Worm (Caenorhabditis elegans) whole organism, L3 larva: ENCODE results near the gene Y39A1C.1.
A peak's percentile ranks its signal among the peaks of the same experiment; 100 is the strongest.

ENCODE experiments used
- ZK546.5 ChIP-seq: sonication (generic microtip); optimal IDR thresholded peaks from 2 replicates; lab custom pipeline; 2017; ENCODE audit warnings: missing biosample characterization, missing genetic modification characterization
- aly-2 ChIP-seq: fragments of 150-350 bp; optimal IDR thresholded peaks from 2 replicates; lab custom pipeline; 2014; ENCODE audit warnings: missing biosample characterization, missing genetic modification characterization
- ceh-16 ChIP-seq: sonication (generic microtip); optimal IDR thresholded peaks from 2 replicates; lab custom pipeline; 2017; ENCODE audit warnings: missing biosample characterization, missing genetic modification characterization
- ceh-82 ChIP-seq: fragments of 150-350 bp; optimal IDR thresholded peaks from 2 replicates; lab custom pipeline; 2014; ENCODE audit warnings: missing biosample characterization, missing genetic modification characterization
- ceh-9 ChIP-seq: sonication (generic microtip); optimal IDR thresholded peaks from 2 replicates; lab custom pipeline; 2018; ENCODE audit warnings: missing biosample characterization, missing genetic modification characterization
- egl-27 ChIP-seq: sonication (generic microtip); optimal IDR thresholded peaks from 4 replicates; lab custom pipeline; 2017; ENCODE audit warnings: missing biosample characterization, missing genetic modification reagents, missing genetic modification characterization
- egl-5 ChIP-seq: fragments of 150-350 bp; optimal IDR thresholded peaks from 2 replicates; lab custom pipeline; 2017; ENCODE audit warnings: missing biosample characterization, missing genetic modification reagents, missing genetic modification characterization, inconsistent platforms
- elt-1 ChIP-seq: fragments of 150-350 bp; optimal IDR thresholded peaks from 2 replicates; lab custom pipeline; 2014; ENCODE audit warnings: missing biosample characterization, missing genetic modification characterization
- elt-2 ChIP-seq: sonication (generic microtip); optimal IDR thresholded peaks from 2 replicates; lab custom pipeline; 2016; ENCODE audit warnings: missing genetic modification reagents, mild to moderate bottlenecking, missing genetic modification characterization, missing compliant biosample characterization
- elt-3 ChIP-seq, 3 experiments: fragments of 150-350 bp in 1 of 3; sonication (generic microtip) in 2 of 3; optimal IDR thresholded peaks; 2 replicates in 2 of 3; 4 replicates in 1 of 3; lab custom pipeline; 2014 to 2017; ENCODE audit warnings: missing biosample characterization in 3 of 3, missing genetic modification characterization in 3 of 3
- eor-1 ChIP-seq, 2 experiments: fragments of 150-350 bp; optimal IDR thresholded peaks; 2 replicates each; lab custom pipeline; 2014 to 2018; ENCODE audit warnings: missing biosample characterization in 2 of 2, missing genetic modification characterization in 2 of 2
- fkh-10 ChIP-seq: sonication (generic microtip); optimal IDR thresholded peaks from 2 replicates; lab custom pipeline; 2017; ENCODE audit warnings: missing biosample characterization, missing genetic modification reagents, missing genetic modification characterization
- fkh-2 ChIP-seq: fragments of 150-350 bp; optimal IDR thresholded peaks from 2 replicates; lab custom pipeline; 2014; ENCODE audit warnings: missing biosample characterization, missing genetic modification reagents, missing genetic modification characterization
- fos-1 ChIP-seq: fragments of 150-350 bp; optimal IDR thresholded peaks from 2 replicates; lab custom pipeline; 2014; ENCODE audit warnings: missing biosample characterization, missing genetic modification characterization
- hmg-11 ChIP-seq: sonication (generic microtip); optimal IDR thresholded peaks from 2 replicates; lab custom pipeline; 2016; ENCODE audit warnings: missing genetic modification characterization, missing compliant biosample characterization
- jun-1 ChIP-seq: fragments of 150-350 bp; optimal IDR thresholded peaks from 2 replicates; lab custom pipeline; 2014; ENCODE audit warnings: missing biosample characterization, missing genetic modification reagents, missing genetic modification characterization
- lin-15B ChIP-seq: fragments of 150-350 bp; optimal IDR thresholded peaks from 2 replicates; lab custom pipeline; 2014; ENCODE audit warnings: missing biosample characterization, missing genetic modification characterization
- lin-39 ChIP-seq: fragments of 150-350 bp; optimal IDR thresholded peaks from 2 replicates; lab custom pipeline; 2018; ENCODE audit warnings: missing biosample characterization, missing genetic modification reagents, missing genetic modification characterization
- lsy-12 ChIP-seq: sonication (generic microtip); optimal IDR thresholded peaks from 2 replicates; lab custom pipeline; 2016; ENCODE audit warnings: mild to moderate bottlenecking, missing genetic modification characterization, missing compliant biosample characterization
- mdl-1 ChIP-seq: fragments of 150-350 bp; optimal IDR thresholded peaks from 2 replicates; lab custom pipeline; 2014; ENCODE audit warnings: missing biosample characterization, missing genetic modification characterization
- mml-1 ChIP-seq: fragments of 150-350 bp; sonication (generic microtip); optimal IDR thresholded peaks from 3 replicates; lab custom pipeline; 2014; ENCODE audit warnings: missing biosample characterization, missing genetic modification characterization
- nfya-1 ChIP-seq: sonication (generic microtip); optimal IDR thresholded peaks from 2 replicates; lab custom pipeline; 2017; ENCODE audit warnings: missing genetic modification characterization, mild to moderate bottlenecking, missing compliant biosample characterization, antibody characterized with exemption, moderate library complexity; ENCODE audit not compliant: insufficient read depth
- nhr-11 ChIP-seq: fragments of 150-350 bp; optimal IDR thresholded peaks from 2 replicates; lab custom pipeline; 2014; ENCODE audit warnings: missing biosample characterization, missing genetic modification characterization
- nhr-12 ChIP-seq: fragments of 150-350 bp; optimal IDR thresholded peaks from 2 replicates; lab custom pipeline; 2014; ENCODE audit warnings: missing biosample characterization, missing genetic modification characterization
- nhr-23 ChIP-seq: fragments of 150-350 bp; optimal IDR thresholded peaks from 2 replicates; lab custom pipeline; 2014; ENCODE audit warnings: missing biosample characterization, missing genetic modification reagents, missing genetic modification characterization
- nhr-237 ChIP-seq: fragments of 150-350 bp; optimal IDR thresholded peaks from 2 replicates; lab custom pipeline; 2014; ENCODE audit warnings: missing biosample characterization, missing genetic modification characterization
- nhr-25 ChIP-seq: sonication (generic microtip); optimal IDR thresholded peaks from 2 replicates; lab custom pipeline; 2017; ENCODE audit warnings: missing biosample characterization, missing genetic modification characterization
- nhr-28 ChIP-seq: fragments of 150-350 bp; optimal IDR thresholded peaks from 2 replicates; lab custom pipeline; 2014; ENCODE audit warnings: missing biosample characterization, missing genetic modification characterization
- nhr-43 ChIP-seq: sonication (generic microtip); optimal IDR thresholded peaks from 2 replicates; lab custom pipeline; 2016; ENCODE audit warnings: mild to moderate bottlenecking, missing genetic modification characterization, missing compliant biosample characterization; ENCODE audit not compliant: poor library complexity, severe bottlenecking
- nhr-67 ChIP-seq: fragments of 150-350 bp; optimal IDR thresholded peaks from 2 replicates; lab custom pipeline; 2014; ENCODE audit warnings: missing biosample characterization, missing genetic modification characterization
- nhr-77 ChIP-seq: fragments of 150-350 bp; optimal IDR thresholded peaks from 2 replicates; lab custom pipeline; 2014; ENCODE audit warnings: missing biosample characterization, missing genetic modification characterization
- pha-4 ChIP-seq: fragments of 150-350 bp; optimal IDR thresholded peaks from 2 replicates; lab custom pipeline; 2014; ENCODE audit warnings: missing biosample characterization, missing genetic modification reagents, missing genetic modification characterization
- sea-2 ChIP-seq: fragments of 150-350 bp; sonication (generic microtip); optimal IDR thresholded peaks from 4 replicates; lab custom pipeline; 2014; ENCODE audit warnings: missing biosample characterization, missing genetic modification reagents, missing genetic modification characterization
- skn-1 ChIP-seq: fragments of 150-350 bp; optimal IDR thresholded peaks from 2 replicates; lab custom pipeline; 2014; ENCODE audit warnings: missing biosample characterization, missing genetic modification characterization
- snpc-4 ChIP-seq: fragments of 150-350 bp; optimal IDR thresholded peaks from 2 replicates; lab custom pipeline; 2014; ENCODE audit warnings: missing biosample characterization, missing genetic modification characterization
- tbx-2 ChIP-seq: sonication (generic microtip); optimal IDR thresholded peaks from 2 replicates; lab custom pipeline; 2016; ENCODE audit warnings: mild to moderate bottlenecking, missing genetic modification characterization, missing compliant biosample characterization
- unc-39 ChIP-seq: sonication (generic microtip); optimal IDR thresholded peaks from 4 replicates; lab custom pipeline; 2017; ENCODE audit warnings: missing biosample characterization, missing genetic modification characterization
- unc-62 ChIP-seq: fragments of 150-350 bp; sonication (generic microtip); optimal IDR thresholded peaks from 4 replicates; lab custom pipeline; 2014; ENCODE audit warnings: missing biosample characterization, missing genetic modification reagents, missing genetic modification characterization
- zag-1 ChIP-seq: fragments of 150-350 bp; optimal IDR thresholded peaks from 2 replicates; lab custom pipeline; 2014; ENCODE audit warnings: missing biosample characterization, missing genetic modification characterization
- ztf-11 ChIP-seq: fragments of 150-350 bp; optimal IDR thresholded peaks from 2 replicates; lab custom pipeline; 2014; ENCODE audit warnings: missing biosample characterization, missing genetic modification characterization

The Y39A1C.1 gene

DNA sequence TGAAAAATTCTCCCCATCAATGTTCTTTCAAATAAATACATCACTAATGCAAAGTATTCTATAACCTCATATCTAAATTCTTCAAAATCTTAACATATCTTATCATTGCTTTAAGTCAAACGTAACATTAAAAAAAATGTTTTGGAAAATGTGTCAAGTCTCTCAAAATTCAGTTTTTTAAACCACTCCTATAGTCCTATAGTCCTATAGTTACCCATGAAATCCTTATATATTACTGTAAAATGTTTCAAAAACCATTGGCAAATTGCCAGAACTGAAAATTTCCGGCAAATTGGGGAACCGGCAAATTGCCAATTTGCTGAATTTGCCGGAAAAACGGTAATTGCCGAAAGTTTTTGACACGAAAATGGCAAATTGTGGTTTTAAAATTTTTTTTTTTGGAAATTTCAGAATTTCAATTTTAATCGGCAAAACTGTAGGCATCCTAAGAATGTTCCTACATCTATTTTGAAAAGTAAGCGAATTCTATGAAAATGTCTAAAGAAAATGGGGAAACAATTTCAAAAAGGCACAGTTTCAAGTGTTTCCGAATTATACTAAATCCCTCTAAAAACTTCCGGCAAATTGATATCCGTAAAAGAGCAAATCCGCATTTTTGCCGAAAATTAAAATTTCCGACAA, 49.2 kb downstream of the Y39A1C.1 start:
- TF ChIP-seq elt-2 (no peak), fkh-10 (GFP tag; lab: Kevin White, UChicago) (no peak), nhr-43 (no peak), elt-1 (tag; lab: Kevin White, UChicago) (peak; percentile 68), skn-1 (no peak)
- TF ChIP-seq, all 47 proteins: peak for 1

DNA sequence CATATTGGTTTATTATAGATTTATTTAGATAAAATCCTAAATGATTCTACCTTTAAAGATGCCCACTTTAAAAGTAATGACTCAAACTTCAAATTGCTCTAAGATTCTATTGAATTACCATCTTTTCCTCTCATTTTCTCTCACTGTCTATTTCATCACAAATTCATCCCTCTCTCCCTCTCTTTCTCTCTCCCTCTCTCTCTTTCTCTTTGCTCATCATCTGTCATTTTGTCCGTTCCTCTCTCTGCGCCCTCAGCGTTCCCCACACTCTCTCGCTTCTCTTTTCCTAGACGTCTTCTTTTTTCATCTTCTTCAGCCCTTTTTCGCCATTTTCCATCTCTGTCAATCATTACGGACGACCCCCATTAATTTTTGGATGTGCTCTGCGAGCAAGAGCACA, 49.9 kb downstream of the Y39A1C.1 start:
- no peak for TF ChIP-seq ztf-11
- no peak for TF ChIP-seq nhr-237 (tag; lab: Kevin White, UChicago)
- TF ChIP-seq eor-1 (tag; optimal IDR thresholded peaks at IDR 0.05; lab: Kevin White, UChicago) = no peak
- no peak for TF ChIP-seq fos-1 (tag; lab: Kevin White, UChicago)
- TF ChIP-seq egl-5 = no peak
- no peak for TF ChIP-seq lsy-12 (tag; lab: Kevin White, UChicago)
- no peak for TF ChIP-seq ZK546.5 (tag; lab: Kevin White, UChicago)
- TF ChIP-seq mdl-1 (tag; lab: Kevin White, UChicago) = no peak
- TF ChIP-seq ceh-9 (tag; lab: Kevin White, UChicago) = no peak
- no peak for TF ChIP-seq fkh-10 (GFP tag; lab: Kevin White, UChicago)
- TF ChIP-seq tbx-2 (tag; lab: Kevin White, UChicago) = no peak
- TF ChIP-seq nhr-28 (tag; lab: Kevin White, UChicago) = no peak
- TF ChIP-seq unc-39 (tag; lab: Kevin White, UChicago) = no peak
- peak; percentile 16 for TF ChIP-seq lin-15B
- no peak for TF ChIP-seq nhr-11 (tag; lab: Kevin White, UChicago)
- peak; percentile 80 for TF ChIP-seq ceh-82 (tag; lab: Kevin White, UChicago)
- TF ChIP-seq zag-1 (tag; lab: Kevin White, UChicago) = no peak
- TF ChIP-seq egl-27 (tag; lab: Kevin White, UChicago) = no peak
- TF ChIP-seq jun-1 (tag; lab: Kevin White, UChicago) = peak; percentile 2
- TF ChIP-seq ceh-16 = no peak
- TF ChIP-seq lin-39 (tag; lab: Kevin White, UChicago) = peak; percentile 52
- TF ChIP-seq elt-3 (tag; optimal IDR thresholded peaks at IDR 0.05; lab: Kevin White, UChicago) = no peak
- TF ChIP-seq nhr-77 (tag; lab: Kevin White, UChicago) = no peak
- no peak for TF ChIP-seq skn-1
- TF ChIP-seq hmg-11 = peak; percentile 68
- no peak for TF ChIP-seq nhr-43
- no peak for TF ChIP-seq aly-2 (tag; lab: Kevin White, UChicago)
- TF ChIP-seq nfya-1 (tag; lab: Kevin White, UChicago) = peak; percentile 62
- TF ChIP-seq fkh-2 (tag; lab: Kevin White, UChicago) = no peak
- TF ChIP-seq unc-62 = peak; percentile 29
- no peak for TF ChIP-seq sea-2 (GFP tag; lab: Kevin White, UChicago)
- no peak for TF ChIP-seq nhr-23 (tag; lab: Kevin White, UChicago)
- TF ChIP-seq snpc-4 (tag; lab: Kevin White, UChicago) = no peak
- TF ChIP-seq pha-4 (tag; lab: Kevin White, UChicago) = no peak
- TF ChIP-seq mml-1 (tag; lab: Kevin White, UChicago) = no peak
- TF ChIP-seq nhr-25 (tag; lab: Kevin White, UChicago) = no peak
- no peak for TF ChIP-seq nhr-12 (tag; lab: Kevin White, UChicago)
- no peak for TF ChIP-seq nhr-67 (tag; lab: Kevin White, UChicago)

- TF ChIP-seq lin-15B (no peak), hmg-11 (peak; percentile 25)
These were observed 51.1 kb downstream of the Y39A1C.1 start for ce11 chrIII:10906325-10906724.
